Worm (Caenorhabditis elegans): ENCODE data around the gene misc-1.

- TF ChIP-seq F57C9.4 (tag; optimal IDR thresholded peaks at IDR 0.05) (no peak), sdz-38 (tag; optimal IDR thresholded peaks at IDR 0.05) (no peak), rcor-1 (GFP tag; IDR thresholded peaks at IDR 0.05) (no peak), F49E8.2 (tag; optimal IDR thresholded peaks at IDR 0.05; ENCODE audit: insufficient read depth) (no peak), lin-26 (GFP tag; IDR thresholded peaks at IDR 0.05) (no peak), lin-54 (GFP tag; optimal IDR thresholded peaks at IDR 0.05) (no peak), hlh-12 (tag; optimal IDR thresholded peaks at IDR 0.05) (no peak), K11D2.4 (GFP tag; IDR thresholded peaks at IDR 0.05) (no peak), attf-6 (GFP tag; IDR thresholded peaks at IDR 0.05) (no peak), let-607 (tag; optimal IDR thresholded peaks at IDR 0.05) (no peak), Y67H2A.10 (GFP tag; conservative IDR thresholded peaks at IDR 0.05) (no peak), ceh-100 (GFP tag; IDR thresholded peaks at IDR 0.05) (no peak), ama-1 (optimal IDR thresholded peaks at IDR 0.05) (no peak), ama-1 (GFP tag; optimal IDR thresholded peaks at IDR 0.05) (no peak), rec-8 (tag; optimal IDR thresholded peaks at IDR 0.05) (no peak)
Observed at ce11 chrII:247736-248135, 38.7 kb upstream of the misc-1 start.

Data from whole organism, young adult.